Fruit fly (Drosophila melanogaster) whole organism, pupa: ENCODE data around the gene plum.

Experiments used
- CG12605 ChIP-seq: fragments of 200-800 bp; sonication (Bioruptor generic); IDR thresholded peaks from 2 replicates; pipeline ENCODE4 v1.3.6; 2022; ENCODE audit warnings: missing biosample characterization, missing genetic modification characterization
- CG15710 ChIP-seq: fragments of 200-800 bp; sonication (Bioruptor generic); optimal IDR thresholded peaks from 2 replicates; lab custom pipeline; 2018; ENCODE audit warnings: missing biosample characterization, mild to moderate bottlenecking, missing genetic modification characterization, moderate library complexity
- CG32121 ChIP-seq: fragments of 200-800 bp; sonication (Bioruptor generic); IDR thresholded peaks from 2 replicates; pipeline ENCODE4 v1.3.6; 2022; ENCODE audit warnings: missing biosample characterization, missing genetic modification characterization
- CG8159 ChIP-seq: fragments of 200-800 bp; sonication (Bioruptor generic); optimal IDR thresholded peaks from 3 replicates; lab custom pipeline; 2018; ENCODE audit warnings: missing biosample characterization, mild to moderate bottlenecking, missing genetic modification characterization, moderate library complexity
- CG9948 ChIP-seq: fragments of 200-800 bp; sonication (Bioruptor generic); optimal IDR thresholded peaks from 2 replicates; lab custom pipeline; 2018; ENCODE audit warnings: missing biosample characterization, mild to moderate bottlenecking, missing genetic modification characterization, moderate library complexity
- D1 ChIP-seq: fragments of 200-800 bp; sonication (Bioruptor generic); optimal IDR thresholded peaks from 2 replicates; lab custom pipeline; 2018; ENCODE audit warnings: missing biosample characterization, mild to moderate bottlenecking, missing genetic modification characterization, moderate library complexity
- Ets98B ChIP-seq: fragments of 200-800 bp; sonication (Bioruptor generic); IDR thresholded peaks from 2 replicates; pipeline ENCODE4 v1.3.6; 2022; ENCODE audit warnings: missing biosample characterization, missing genetic modification characterization

DNA sequence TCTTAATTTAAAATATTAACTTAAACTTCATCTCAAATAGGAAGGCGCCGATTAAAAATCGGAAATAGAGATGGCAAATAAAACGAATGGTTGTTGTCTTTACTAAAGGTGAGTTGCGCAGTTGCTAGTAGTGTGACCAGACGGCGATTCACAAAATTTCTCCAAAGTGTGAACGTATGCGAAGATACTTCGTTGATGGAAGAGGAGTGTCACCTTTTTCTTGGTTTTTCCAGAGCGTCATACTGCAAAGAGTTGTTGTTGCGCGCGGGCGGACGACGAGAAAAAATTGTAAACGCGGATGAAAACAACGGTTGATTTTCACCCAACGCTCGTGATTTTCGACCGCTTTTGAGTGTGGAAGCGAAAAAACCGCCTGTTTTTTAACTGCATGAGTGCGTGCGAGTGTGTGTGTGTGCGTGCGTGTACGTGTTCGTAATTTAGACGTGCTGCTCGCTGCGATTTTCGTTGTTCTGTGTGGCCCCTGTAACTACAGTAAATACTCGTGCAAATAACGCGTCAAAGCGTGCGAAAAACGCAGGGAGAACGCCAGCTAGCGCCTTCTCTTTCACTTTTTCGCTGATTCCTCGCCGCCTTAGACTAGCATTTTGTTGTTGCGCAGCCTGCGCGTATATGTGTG, 1.2 kb upstream of the plum start, which contains the start of gene scrib:
- TF ChIP-seq CG15710 (tag; lab: Kevin White, UChicago) (no peak), CG8159 (tag; lab: Kevin White, UChicago) (no peak), Ets98B (GFP tag; lab: Robert Waterston, UW) (no peak), CG32121 (GFP tag; lab: Robert Waterston, UW) (no peak), D1 (tag; lab: Kevin White, UChicago) (no peak), CG9948 (tag; lab: Kevin White, UChicago) (no peak), CG12605 (peak; percentile 6; the same call in 1 of the 2 replicates)
